Worm (Caenorhabditis elegans) whole organism, late embryonic: Measurements from ENCODE around the gene fbxb-37.
"Not testable (repeated sequence)": the region's sequence is repeated elsewhere in the genome, so short reads cannot be mapped to it uniquely, and the experiment has no call there.

Experiments used
- ama-1 ChIP-seq: fragments of 150-350 bp; optimal IDR thresholded peaks from 2 replicates; lab custom pipeline; 2014
- che-1 ChIP-seq: sonication (generic microtip); optimal IDR thresholded peaks from 2 replicates; lab custom pipeline; 2016; ENCODE audit warnings: mild to moderate bottlenecking, missing genetic modification characterization, missing compliant biosample characterization
- hlh-15 ChIP-seq: sonication (generic microtip); optimal IDR thresholded peaks from 2 replicates; lab custom pipeline; 2016; ENCODE audit warnings: missing genetic modification characterization, missing compliant biosample characterization
- nhr-11 ChIP-seq: fragments of 150-350 bp; optimal IDR thresholded peaks from 2 replicates; lab custom pipeline; 2014; ENCODE audit warnings: missing biosample characterization, missing genetic modification characterization
- nhr-232 ChIP-seq: sonication (generic microtip); optimal IDR thresholded peaks from 2 replicates; lab custom pipeline; 2016; ENCODE audit warnings: missing genetic modification characterization, missing compliant biosample characterization
- pha-4 ChIP-seq: fragments of 150-350 bp; optimal IDR thresholded peaks from 2 replicates; lab custom pipeline; 2018; ENCODE audit warnings: missing biosample characterization, missing genetic modification reagents, missing genetic modification characterization
- unc-3 ChIP-seq, 2 experiments: fragments of 200-800 bp in 1 of 2; sonication (Bioruptor generic) in 1 of 2; sonication (generic microtip) in 1 of 2; conservative IDR thresholded peaks in 1 of 2; optimal IDR thresholded peaks in 1 of 2; 2 replicates each; pipeline versions ENCODE4 v1.3.6 to Lab custom; 2016 to 2022; ENCODE audit warnings: missing compliant biosample characterization in 2 of 2, missing genetic modification characterization in 2 of 2, missing genetic modification reagents in 1 of 2
- unc-55 ChIP-seq: sonication (generic microtip); optimal IDR thresholded peaks from 2 replicates; lab custom pipeline; 2017; ENCODE audit warnings: missing biosample characterization, missing genetic modification reagents, missing genetic modification characterization

DNA sequence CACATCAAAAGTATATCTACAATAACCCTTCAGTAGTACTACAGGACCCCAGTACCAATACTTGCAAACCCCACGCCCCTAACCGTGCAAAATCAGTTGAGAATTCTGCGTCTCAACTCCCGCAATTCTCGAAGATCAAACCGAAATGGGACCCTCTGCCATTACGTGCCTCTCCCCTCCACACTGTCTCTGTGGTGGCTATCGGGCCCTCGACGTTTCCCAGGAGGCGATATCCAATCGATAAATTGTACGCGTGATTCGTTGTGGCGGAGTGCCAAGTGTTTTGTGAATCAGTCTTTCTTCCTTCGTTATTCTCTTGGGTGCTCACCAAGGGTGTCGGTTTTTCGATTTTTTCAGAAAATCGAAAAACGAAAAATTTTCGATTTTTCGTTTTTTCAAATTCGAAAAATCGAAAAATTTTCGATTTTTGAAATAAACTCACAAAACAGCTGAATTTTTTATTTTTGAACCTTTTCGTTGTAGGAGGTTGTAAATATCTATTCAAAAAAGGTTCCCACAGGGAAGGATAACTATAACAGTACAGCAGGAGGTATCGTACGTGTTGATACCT is 26.1 kb downstream of the fbxb-37 start, which contains the start of gene F07E5.12:
- TF ChIP-seq unc-55 (GFP tag; lab: Kevin White, UChicago); ama-1 (lab: Kevin White, UChicago); nhr-232 (tag; lab: Kevin White, UChicago); nhr-11 (tag; lab: Kevin White, UChicago); che-1 (tag; lab: Kevin White, UChicago); pha-4 (tag; lab: Kevin White, UChicago); hlh-15 (tag; lab: Kevin White, UChicago); unc-3 (GFP tag; conservative IDR thresholded peaks at IDR 0.05; lab: Robert Waterston, UW); unc-3 (tag; optimal IDR thresholded peaks at IDR 0.05; lab: Kevin White, UChicago): not testable (repeated sequence)
